Worm (Caenorhabditis elegans): Measurements from ENCODE around the gene mdt-9.

mdt-9 gene

ce11 chrIV:13396375-13396774 is 10.2 kb downstream of the mdt-9 start:
- TF ChIP-seq tbx-8 (GFP tag; optimal IDR thresholded peaks at IDR 0.05) (no peak), elt-1 (tag; optimal IDR thresholded peaks at IDR 0.05; ENCODE audit: borderline replicate concordance, insufficient read depth) (no peak), unc-39 (tag; optimal IDR thresholded peaks at IDR 0.05) (no peak)

ce11 chrIV:13398728-13399127 is 12.5 kb downstream of the mdt-9 start, which contains the start of gene Y62E10A.13:
Gene Y62E10A.13 (minus strand): TSS chrIV:13399053.
- no peak for TF ChIP-seq mls-2 (tag; optimal IDR thresholded peaks at IDR 0.05)

DNA sequence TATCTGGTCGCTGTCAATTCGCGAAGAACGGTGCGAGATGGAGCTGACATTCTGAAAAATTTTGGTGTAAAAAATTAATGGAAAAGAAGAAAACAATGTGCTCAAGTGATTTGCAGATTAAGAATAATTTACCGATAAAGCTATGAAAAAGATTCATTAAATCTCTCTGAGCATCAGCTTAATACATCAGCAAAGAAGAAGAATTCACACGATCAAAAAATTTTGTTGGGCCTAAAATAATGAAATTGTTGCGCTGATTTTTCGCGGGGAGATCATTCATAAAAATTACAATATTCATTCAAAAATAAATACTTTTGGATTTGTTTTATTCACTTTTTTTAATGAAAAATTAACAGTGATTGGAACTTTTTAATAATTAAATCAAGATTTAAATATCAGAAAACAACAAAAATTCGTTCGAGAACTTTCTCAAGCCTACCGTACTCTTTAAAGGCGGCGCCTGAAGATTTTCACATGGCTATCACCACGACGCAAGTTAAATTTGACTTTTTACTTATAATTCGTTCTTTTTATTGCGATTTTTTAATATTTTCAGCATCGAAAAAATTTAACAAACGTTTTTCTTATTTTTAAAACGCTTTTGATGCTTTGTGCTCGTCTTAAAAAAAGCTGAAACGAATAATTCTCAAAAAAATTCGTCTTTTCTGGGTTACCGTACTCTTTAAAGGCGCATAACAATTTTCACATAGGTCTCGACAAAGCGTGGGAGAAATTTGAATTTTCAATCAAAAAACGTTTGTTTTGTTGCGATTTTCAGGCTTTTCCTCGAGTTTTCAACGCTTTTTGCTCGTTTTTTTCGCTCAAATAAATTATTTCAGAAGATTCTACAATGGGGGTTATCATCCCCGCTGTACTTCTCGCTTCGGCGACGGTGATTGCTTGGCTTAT is 14.5 kb downstream of the mdt-9 start, which contains the start of the genes memi-2 and cyp-31A5:
Gene memi-2, minus strand, starts transcription at position 51 of the 909 bp plus-strand sequence.
Gene cyp-31A5, plus strand, starts transcription at position 834 of the 909 bp plus-strand sequence.
- TF ChIP-seq unc-39 (tag; optimal IDR thresholded peaks at IDR 0.05) (no peak), nhr-237 (tag; optimal IDR thresholded peaks at IDR 0.05) (no peak), mls-2 (tag; optimal IDR thresholded peaks at IDR 0.05) (no peak), sptf-1 (tag; optimal IDR thresholded peaks at IDR 0.05) (no peak), unc-120 (tag; optimal IDR thresholded peaks at IDR 0.05; ENCODE audit: poor library complexity, severe bottlenecking) (no peak), mab-5 (tag; optimal IDR thresholded peaks at IDR 0.05) (no peak), bed-3 (GFP tag; optimal IDR thresholded peaks at IDR 0.05) (no peak), hlh-1 (tag; optimal IDR thresholded peaks at IDR 0.05) (no peak)

ce11 chrIV:13408018-13408417 is 21.8 kb downstream of the mdt-9 start, which contains the start of gene Y62E10A.19:
Gene Y62E10A.19 (minus strand): TSS chrIV:13408306.
- no peak for TF ChIP-seq ceh-43 (GFP tag; optimal IDR thresholded peaks at IDR 0.05)
- peak; percentile 7 for TF ChIP-seq blmp-1 (tag; optimal IDR thresholded peaks at IDR 0.05)

ce11 chrIV:13412845-13413383 is 26.7 kb downstream of the mdt-9 start, which contains the start of gene gcl-1:
Gene gcl-1 (minus strand): TSS chrIV:13412895.
- TF ChIP-seq cnd-1 (tag; optimal IDR thresholded peaks at IDR 0.05) (peak; percentile 3), ztf-11 (tag; optimal IDR thresholded peaks at IDR 0.05) (no peak), unc-39 (tag; optimal IDR thresholded peaks at IDR 0.05) (no peak), ces-1 (GFP tag; optimal IDR thresholded peaks at IDR 0.05) (peak; percentile 17), hlh-1 (tag; optimal IDR thresholded peaks at IDR 0.05) (peak; percentile 7), sptf-1 (tag; optimal IDR thresholded peaks at IDR 0.05) (no peak), pha-4 (tag; optimal IDR thresholded peaks at IDR 0.05) (peak; percentile 31)

- no peak for TF ChIP-seq drap-1 (GFP tag; optimal IDR thresholded peaks at IDR 0.05)
- TF ChIP-seq nhr-2 (tag; optimal IDR thresholded peaks at IDR 0.05): no peak
- no peak for TF ChIP-seq elt-3 (tag; optimal IDR thresholded peaks at IDR 0.05)
- no peak for TF ChIP-seq ceh-83 (GFP tag; optimal IDR thresholded peaks at IDR 0.05)
- no peak for TF ChIP-seq hlh-1 (tag; optimal IDR thresholded peaks at IDR 0.05)
- no peak for TF ChIP-seq blmp-1 (tag; optimal IDR thresholded peaks at IDR 0.05)
- no peak for TF ChIP-seq mls-2 (tag; optimal IDR thresholded peaks at IDR 0.05)
- TF ChIP-seq unc-120 (tag; optimal IDR thresholded peaks at IDR 0.05; ENCODE audit: poor library complexity, severe bottlenecking): peak; percentile 33
- peak; percentile 8 for TF ChIP-seq ces-1 (GFP tag; optimal IDR thresholded peaks at IDR 0.05)
- TF ChIP-seq ztf-11 (tag; optimal IDR thresholded peaks at IDR 0.05): no peak
Measured at ce11 chrIV:13415739-13416271, 29.6 kb downstream of the mdt-9 start, which contains the start of the genes pik-1 and aptf-2. Gene pik-1 (plus strand): TSS chrIV:13416041. Gene aptf-2 (minus strand): TSS chrIV:13416051.

ce11 chrIV:13422200-13422599 is 36.0 kb downstream of the mdt-9 start, which contains the start of gene nol-9:
Gene nol-9 (plus strand): TSS chrIV:13422500.
- TF ChIP-seq pha-4 (tag; optimal IDR thresholded peaks at IDR 0.05) (no peak), lsy-2 (tag; optimal IDR thresholded peaks at IDR 0.05) (no peak), mep-1 (tag; optimal IDR thresholded peaks at IDR 0.05) (no peak), hlh-1 (tag; optimal IDR thresholded peaks at IDR 0.05) (no peak), M03D4.4 (tag; optimal IDR thresholded peaks at IDR 0.05) (no peak), blmp-1 (tag; optimal IDR thresholded peaks at IDR 0.05) (no peak), nhr-237 (tag; optimal IDR thresholded peaks at IDR 0.05) (no peak), snpc-4 (tag; optimal IDR thresholded peaks at IDR 0.05) (no peak), unc-62 (GFP tag; optimal IDR thresholded peaks at IDR 0.05) (no peak), nhr-12 (tag; optimal IDR thresholded peaks at IDR 0.05) (no peak), tbx-8 (GFP tag; optimal IDR thresholded peaks at IDR 0.05) (no peak), nhr-28 (tag; optimal IDR thresholded peaks at IDR 0.05) (no peak), ztf-11 (tag; optimal IDR thresholded peaks at IDR 0.05) (no peak), nhr-2 (tag; optimal IDR thresholded peaks at IDR 0.05) (no peak), ceh-39 (tag; optimal IDR thresholded peaks at IDR 0.05) (no peak), ham-2 (GFP tag; optimal IDR thresholded peaks at IDR 0.05) (no peak), lin-32 (GFP tag; optimal IDR thresholded peaks at IDR 0.05) (no peak), unc-120 (tag; optimal IDR thresholded peaks at IDR 0.05; ENCODE audit: poor library complexity, severe bottlenecking) (no peak), ceh-83 (GFP tag; optimal IDR thresholded peaks at IDR 0.05) (no peak)

All from whole organism, mixed stage, embryonic.